Worm (Caenorhabditis elegans) whole organism, L2 larva: ENCODE results near the gene ceh-86.

Source experiments
- F13H6.1 ChIP-seq: sonication (generic microtip); optimal IDR thresholded peaks from 2 replicates; lab custom pipeline; 2016; ENCODE audit warnings: missing genetic modification characterization, missing compliant biosample characterization
- R02D3.7 ChIP-seq: fragments of 150-350 bp; optimal IDR thresholded peaks from 2 replicates; lab custom pipeline; 2014; ENCODE audit warnings: missing biosample characterization, missing genetic modification characterization
- Y55F3AM.14 ChIP-seq: fragments of 200-800 bp; sonication (Bioruptor generic); optimal IDR thresholded peaks from 2 replicates; lab custom pipeline; 2018; ENCODE audit warnings: mild to moderate bottlenecking, missing genetic modification characterization, missing compliant biosample characterization
- ZK546.5 ChIP-seq: sonication (generic microtip); optimal IDR thresholded peaks from 2 replicates; lab custom pipeline; 2017; ENCODE audit warnings: missing biosample characterization, missing genetic modification characterization
- alr-1 ChIP-seq: fragments of 150-350 bp; optimal IDR thresholded peaks from 2 replicates; lab custom pipeline; 2014; ENCODE audit warnings: missing biosample characterization, missing genetic modification characterization
- aly-2 ChIP-seq: fragments of 150-350 bp; optimal IDR thresholded peaks from 2 replicates; lab custom pipeline; 2014; ENCODE audit warnings: missing biosample characterization, missing genetic modification characterization
- ama-1 ChIP-seq: fragments of 150-350 bp; optimal IDR thresholded peaks from 2 replicates; lab custom pipeline; 2018; ENCODE audit warnings: inconsistent platforms
- blmp-1 ChIP-seq: sonication (generic microtip); optimal IDR thresholded peaks from 2 replicates; lab custom pipeline; 2017; ENCODE audit warnings: missing genetic modification characterization, mild to moderate bottlenecking, missing compliant biosample characterization, antibody characterized with exemption, moderate library complexity; ENCODE audit not compliant: insufficient read depth
- ceh-16 ChIP-seq: fragments of 150-350 bp; optimal IDR thresholded peaks from 2 replicates; lab custom pipeline; 2014; ENCODE audit warnings: missing biosample characterization, missing genetic modification characterization
- ceh-82 ChIP-seq: fragments of 150-350 bp; optimal IDR thresholded peaks from 2 replicates; lab custom pipeline; 2014; ENCODE audit warnings: missing biosample characterization, missing genetic modification characterization
- dmd-4 ChIP-seq: sonication (generic microtip); optimal IDR thresholded peaks from 2 replicates; lab custom pipeline; 2017; ENCODE audit warnings: missing biosample characterization, missing genetic modification characterization
- elt-1 ChIP-seq: fragments of 150-350 bp; optimal IDR thresholded peaks from 2 replicates; lab custom pipeline; 2014; ENCODE audit warnings: missing biosample characterization, missing genetic modification characterization
- elt-3 ChIP-seq: sonication (generic microtip); optimal IDR thresholded peaks from 2 replicates; lab custom pipeline; 2017; ENCODE audit warnings: missing biosample characterization, missing genetic modification characterization
- fos-1 ChIP-seq: fragments of 150-350 bp; optimal IDR thresholded peaks from 2 replicates; lab custom pipeline; 2014; ENCODE audit warnings: missing biosample characterization, missing genetic modification characterization
- gmeb-1 ChIP-seq: fragments of 150-350 bp; optimal IDR thresholded peaks from 2 replicates; lab custom pipeline; 2014; ENCODE audit warnings: missing biosample characterization, missing genetic modification characterization
- lin-11 ChIP-seq: fragments of 150-350 bp; sonication (generic microtip); optimal IDR thresholded peaks from 2 replicates; lab custom pipeline; 2014; ENCODE audit warnings: missing biosample characterization, missing genetic modification characterization, inconsistent platforms, mixed read lengths
- lin-13 ChIP-seq: fragments of 150-350 bp; optimal IDR thresholded peaks from 2 replicates; lab custom pipeline; 2014; ENCODE audit warnings: missing biosample characterization, missing genetic modification reagents, missing genetic modification characterization
- lin-39 ChIP-seq: fragments of 150-350 bp; optimal IDR thresholded peaks from 2 replicates; lab custom pipeline; 2014; ENCODE audit warnings: missing biosample characterization, missing genetic modification reagents, missing genetic modification characterization
- lsy-2 ChIP-seq, 2 experiments: fragments of 150-350 bp in 1 of 2; sonication (generic microtip) in 1 of 2; optimal IDR thresholded peaks; 2 replicates each; lab custom pipeline; 2014 to 2017; ENCODE audit warnings: missing biosample characterization in 2 of 2, missing genetic modification characterization in 2 of 2
- mbf-1 ChIP-seq: sonication (generic microtip); optimal IDR thresholded peaks from 2 replicates; lab custom pipeline; 2017; ENCODE audit warnings: missing biosample characterization, missing genetic modification characterization
- nhr-10 ChIP-seq: sonication (generic microtip); optimal IDR thresholded peaks from 2 replicates; lab custom pipeline; 2017; ENCODE audit warnings: missing biosample characterization, missing genetic modification characterization
- nhr-12 ChIP-seq: fragments of 150-350 bp; optimal IDR thresholded peaks from 2 replicates; lab custom pipeline; 2014; ENCODE audit warnings: missing biosample characterization, missing genetic modification characterization
- nhr-21 ChIP-seq: fragments of 150-350 bp; optimal IDR thresholded peaks from 2 replicates; lab custom pipeline; 2014; ENCODE audit warnings: missing biosample characterization, missing genetic modification characterization
- nhr-23 ChIP-seq: fragments of 150-350 bp; optimal IDR thresholded peaks from 2 replicates; lab custom pipeline; 2014; ENCODE audit warnings: missing biosample characterization, missing genetic modification reagents, missing genetic modification characterization
- nhr-25 ChIP-seq: fragments of 150-350 bp; sonication (generic microtip); optimal IDR thresholded peaks from 3 replicates; lab custom pipeline; 2014; ENCODE audit warnings: missing biosample characterization, missing genetic modification characterization
- nhr-6 ChIP-seq: fragments of 150-350 bp; optimal IDR thresholded peaks from 2 replicates; lab custom pipeline; 2014; ENCODE audit warnings: missing biosample characterization, missing genetic modification characterization
- nhr-77 ChIP-seq: fragments of 150-350 bp; optimal IDR thresholded peaks from 2 replicates; lab custom pipeline; 2014; ENCODE audit warnings: missing biosample characterization, missing genetic modification characterization
- sma-3 ChIP-seq: sonication (generic microtip); optimal IDR thresholded peaks from 2 replicates; lab custom pipeline; 2016; ENCODE audit warnings: missing genetic modification reagents, missing genetic modification characterization, missing compliant biosample characterization
- sma-9 ChIP-seq, 2 experiments: fragments of 150-350 bp in 1 of 2; sonication (generic microtip) in 1 of 2; optimal IDR thresholded peaks; 2 replicates each; lab custom pipeline; 2014 to 2016; ENCODE audit warnings: missing genetic modification characterization in 2 of 2, mild to moderate bottlenecking in 1 of 2, missing biosample characterization in 1 of 2, missing compliant biosample characterization in 1 of 2, missing genetic modification reagents in 1 of 2, moderate library complexity in 1 of 2
- unc-39 ChIP-seq: fragments of 150-350 bp; optimal IDR thresholded peaks from 2 replicates; lab custom pipeline; 2014; ENCODE audit warnings: missing biosample characterization, missing genetic modification characterization
- unc-55 ChIP-seq: fragments of 150-350 bp; sonication (generic microtip); optimal IDR thresholded peaks from 3 replicates; lab custom pipeline; 2014; ENCODE audit warnings: missing biosample characterization, missing genetic modification reagents, missing genetic modification characterization
- unc-62 ChIP-seq: fragments of 150-350 bp; optimal IDR thresholded peaks from 2 replicates; lab custom pipeline; 2014; ENCODE audit warnings: missing biosample characterization, missing genetic modification reagents, missing genetic modification characterization
- ztf-1 ChIP-seq: fragments of 200-800 bp; sonication (Bioruptor generic); conservative IDR thresholded peaks from 2 replicates; pipeline ENCODE4 v1.3.6; 2022; ENCODE audit warnings: missing genetic modification characterization, missing compliant biosample characterization
- ztf-11 ChIP-seq: sonication (generic microtip); optimal IDR thresholded peaks from 2 replicates; lab custom pipeline; 2017; ENCODE audit warnings: missing biosample characterization, missing genetic modification characterization
- ztf-4 ChIP-seq: fragments of 150-350 bp; optimal IDR thresholded peaks from 2 replicates; lab custom pipeline; 2014; ENCODE audit warnings: missing biosample characterization, missing genetic modification characterization

The ceh-86 gene

ce11 chrII:2431972-2432371, at the start of gene ceh-86:
ceh-86 (minus strand) TSS chrII:2432072.
- TF ChIP-seq nhr-10 (tag; lab: Kevin White, UChicago) (no peak), nhr-21 (tag; lab: Kevin White, UChicago) (no peak)

- TF ChIP-seq sma-3 (no peak), ztf-4 (no peak), lin-13 (GFP tag; lab: Kevin White, UChicago) (no peak), ZK546.5 (tag; lab: Kevin White, UChicago) (no peak), gmeb-1 (tag; lab: Kevin White, UChicago) (no peak), nhr-25 (no peak)
- TF ChIP-seq, all 48 proteins: peak for 0
These were observed 49.7 kb upstream of the ceh-86 start, which contains the start of gene F53G2.2 for ce11 chrII:2481621-2482020. F53G2.2 (plus strand) TSS chrII:2481921.

ce11 chrII:2480099-2480498, 48.2 kb upstream of the ceh-86 start, which contains the start of gene F53G2.3:
F53G2.3 (plus strand) TSS chrII:2480399.
- TF ChIP-seq unc-39 (no peak), nhr-6 (tag; lab: Kevin White, UChicago) (no peak), lin-11 (no peak), F13H6.1 (tag; lab: Kevin White, UChicago) (no peak), sma-9 (GFP tag; optimal IDR thresholded peaks at IDR 0.05; lab: Kevin White, UChicago) (no peak), sma-9 (tag; optimal IDR thresholded peaks at IDR 0.05; lab: Kevin White, UChicago) (no peak), sma-3 (no peak), ceh-82 (tag; lab: Kevin White, UChicago) (no peak), lsy-2 (tag; optimal IDR thresholded peaks at IDR 0.05; lab: Kevin White, UChicago) (no peak)

ce11 chrII:2479047-2479446, 47.2 kb upstream of the ceh-86 start, which contains the start of gene F53G2.12:
F53G2.12 (minus strand) TSS chrII:2479090.
- TF ChIP-seq alr-1 (tag; lab: Kevin White, UChicago) (no peak), lsy-2 (tag; optimal IDR thresholded peaks at IDR 0.05; lab: Kevin White, UChicago) (peak; percentile 39 to 59), nhr-12 (tag; lab: Kevin White, UChicago) (no peak), lin-13 (GFP tag; lab: Kevin White, UChicago) (peak; percentile 20), unc-55 (GFP tag; lab: Kevin White, UChicago) (peak; percentile 51)

ce11 chrII:2478543-2478942, 46.7 kb upstream of the ceh-86 start, which contains the start of gene mnat-1:
mnat-1 (minus strand) TSS chrII:2478643.
- TF ChIP-seq elt-1 = no peak

- no peak for TF ChIP-seq nhr-12 (tag; lab: Kevin White, UChicago)
These were observed 41.4 kb upstream of the ceh-86 start, which contains the start of gene tsr-1 for ce11 chrII:2473270-2473669. tsr-1 (minus strand) TSS chrII:2473370.

ce11 chrII:2468885-2469284, 37.0 kb upstream of the ceh-86 start:
- no peak for TF ChIP-seq R02D3.7 (tag; lab: Kevin White, UChicago)
- no peak for TF ChIP-seq elt-3 (tag; lab: Kevin White, UChicago)
- no peak for TF ChIP-seq alr-1 (tag; lab: Kevin White, UChicago)
- no peak for TF ChIP-seq mbf-1 (tag; lab: Kevin White, UChicago)
- no peak for TF ChIP-seq gmeb-1 (tag; lab: Kevin White, UChicago)
- no peak for TF ChIP-seq lin-13 (GFP tag; lab: Kevin White, UChicago)
- no peak for TF ChIP-seq ztf-11 (tag; lab: Kevin White, UChicago)
- no peak for TF ChIP-seq lin-11
- no peak for TF ChIP-seq nhr-10 (tag; lab: Kevin White, UChicago)
- TF ChIP-seq fos-1 (tag; lab: Kevin White, UChicago) = no peak
- TF ChIP-seq lin-39 (tag; lab: Kevin White, UChicago) = no peak
- no peak for TF ChIP-seq ceh-16 (tag; lab: Kevin White, UChicago)
- no peak for TF ChIP-seq Y55F3AM.14

ce11 chrII:2458881-2459280, 27.0 kb upstream of the ceh-86 start, which contains the start of gene pqn-42:
pqn-42 (minus strand) TSS chrII:2458981.
- TF ChIP-seq aly-2 (no peak), ceh-16 (tag; lab: Kevin White, UChicago) (no peak), dmd-4 (tag; lab: Kevin White, UChicago) (no peak), R02D3.7 (tag; lab: Kevin White, UChicago) (no peak), F13H6.1 (tag; lab: Kevin White, UChicago) (no peak), unc-62 (GFP tag; lab: Kevin White, UChicago) (no peak), ztf-1 (GFP tag; lab: Robert Waterston, UW) (no peak), nhr-77 (tag; lab: Kevin White, UChicago) (no peak), nhr-23 (no peak), ama-1 (lab: Kevin White, UChicago) (no peak), Y55F3AM.14 (no peak), mbf-1 (tag; lab: Kevin White, UChicago) (no peak), sma-3 (no peak), lsy-2 (tag; optimal IDR thresholded peaks at IDR 0.05; lab: Kevin White, UChicago) (no peak), nhr-10 (tag; lab: Kevin White, UChicago) (no peak), blmp-1 (tag; lab: Kevin White, UChicago) (no peak), alr-1 (tag; lab: Kevin White, UChicago) (no peak)
